Fruit fly (Drosophila melanogaster) whole organism, prepupa: ENCODE results near the gene Slc45-1.

Source experiments
- CG34406 ChIP-seq: fragments of 200-800 bp; sonication (Bioruptor generic); optimal IDR thresholded peaks from 3 replicates; lab custom pipeline; 2016; ENCODE audit warnings: missing biosample characterization, missing genetic modification characterization
- CG6808 ChIP-seq: fragments of 200-800 bp; sonication (Bioruptor generic); optimal IDR thresholded peaks from 3 replicates; lab custom pipeline; 2017; ENCODE audit warnings: missing biosample characterization, missing genetic modification characterization, mild to moderate bottlenecking, moderate library complexity, missing genetic modification reagents
- Met ChIP-seq: fragments of 200-800 bp; sonication (Bioruptor generic); optimal IDR thresholded peaks from 3 replicates; lab custom pipeline; 2016; ENCODE audit warnings: missing biosample characterization, missing genetic modification characterization
- OdsH ChIP-seq: fragments of 200-800 bp; sonication (Bioruptor generic); optimal IDR thresholded peaks from 3 replicates; lab custom pipeline; 2016; ENCODE audit warnings: missing biosample characterization, missing genetic modification characterization
- dsx ChIP-seq: fragments of 200-800 bp; optimal IDR thresholded peaks from 3 replicates; lab custom pipeline; 2019; ENCODE audit warnings: missing biosample characterization, mild to moderate bottlenecking, missing genetic modification characterization, moderate library complexity; ENCODE audit not compliant: poor library complexity, severe bottlenecking
- eg ChIP-seq: fragments of 200-800 bp; sonication (Bioruptor generic); IDR thresholded peaks from 3 replicates; pipeline ENCODE4 v1.3.6; 2022; ENCODE audit warnings: missing biosample characterization, missing genetic modification characterization
- esn ChIP-seq: fragments of 200-800 bp; sonication (Bioruptor generic); optimal IDR thresholded peaks from 2 replicates; lab custom pipeline; 2016; ENCODE audit warnings: missing biosample characterization, mild to moderate bottlenecking, missing genetic modification characterization, moderate library complexity
- fd85E ChIP-seq: fragments of 200-800 bp; sonication (Bioruptor generic); optimal IDR thresholded peaks from 3 replicates; lab custom pipeline; 2016; ENCODE audit warnings: missing biosample characterization, missing genetic modification characterization
- fkh ChIP-seq: fragments of 200-800 bp; sonication (Bioruptor generic); optimal IDR thresholded peaks from 3 replicates; lab custom pipeline; 2017; ENCODE audit warnings: missing biosample characterization, mild to moderate bottlenecking, missing genetic modification characterization, moderate library complexity
- lz ChIP-seq: fragments of 200-800 bp; sonication (Bioruptor generic); optimal IDR thresholded peaks from 3 replicates; lab custom pipeline; 2016; ENCODE audit warnings: missing biosample characterization, missing genetic modification characterization

- no peak for TF ChIP-seq OdsH (GFP tag; lab: Kevin White, UChicago)
- TF ChIP-seq fd85E (GFP tag; lab: Kevin White, UChicago), result no peak
- TF ChIP-seq lz, result no peak
- no peak for TF ChIP-seq fkh
- no peak for TF ChIP-seq esn
- TF ChIP-seq dsx (GFP tag; lab: Kevin White, UChicago), result no peak
- no peak for TF ChIP-seq CG6808
- no peak for TF ChIP-seq CG34406 (GFP tag; lab: Kevin White, UChicago)
- TF ChIP-seq Met (GFP tag; lab: Kevin White, UChicago), result no peak
- no peak for TF ChIP-seq eg (GFP tag; lab: Robert Waterston, UW)
Measured at dm6 chr3L:9188622-9189021, 20.0 kb downstream of the Slc45-1 start.
